Worm (Caenorhabditis elegans): ENCODE measurements around the gene snt-3.

- TF ChIP-seq B0310.2 (tag; optimal IDR thresholded peaks at IDR 0.05) (no peak), ceh-36 (tag; optimal IDR thresholded peaks at IDR 0.05) (no peak), ama-1 (optimal IDR thresholded peaks at IDR 0.05) (no peak), F13C5.2 (tag; optimal IDR thresholded peaks at IDR 0.05) (no peak), sea-1 (GFP tag; conservative IDR thresholded peaks at IDR 0.05) (no peak), tra-4 (tag; optimal IDR thresholded peaks at IDR 0.05) (no peak), ceh-13 (GFP tag; optimal IDR thresholded peaks at IDR 0.05) (no peak), tbx-37 (GFP tag; conservative IDR thresholded peaks at IDR 0.05) (no peak), flt-1 (GFP tag; IDR thresholded peaks at IDR 0.05) (no peak), tbx-11 (GFP tag; IDR thresholded peaks at IDR 0.05) (no peak), hnd-1 (tag; optimal IDR thresholded peaks at IDR 0.05) (no peak), pes-1 (GFP tag; IDR thresholded peaks at IDR 0.05) (no peak)
These were observed at the start of gene snt-3 for ce11 chrV:1370914-1371313.
